Fruit fly (Drosophila melanogaster): ENCODE measurements around the gene CG9917.

Gene CG9917

dm6 chrX:16358670-16359320, 35.8 kb upstream of the CG9917 start, which contains the start of the genes U2af50 and PIG-Q (continued):
- peak; percentile 27 for TF ChIP-seq CG15479 (GFP tag; optimal IDR thresholded peaks at IDR 0.05)
- no peak for TF ChIP-seq ham (GFP tag; IDR thresholded peaks at IDR 0.05)
- peak; percentile 18 for TF ChIP-seq pros (GFP tag; optimal IDR thresholded peaks at IDR 0.05)
- no peak for TF ChIP-seq Nf-YB (GFP tag; optimal IDR thresholded peaks at IDR 0.05)
- no peak for TF ChIP-seq ftz-f1 (GFP tag; optimal IDR thresholded peaks at IDR 0.05)
- TF ChIP-seq CG9876 (GFP tag; optimal IDR thresholded peaks at IDR 0.05) = peak; percentile 48
- TF ChIP-seq CG15073 (GFP tag; optimal IDR thresholded peaks at IDR 0.05) = peak; percentile 41
- TF ChIP-seq exex (tag; optimal IDR thresholded peaks at IDR 0.05) = no peak
- peak; percentile 93 for TF ChIP-seq CG3847 (GFP tag; IDR thresholded peaks at IDR 0.05)
- TF ChIP-seq pita (GFP tag; optimal IDR thresholded peaks at IDR 0.05) = no peak
- peak; percentile 82 for TF ChIP-seq ro (GFP tag; IDR thresholded peaks at IDR 0.05)
- peak; percentile 85 for TF ChIP-seq ewg (GFP tag; optimal IDR thresholded peaks at IDR 0.05)
- peak; percentile 37 for TF ChIP-seq Bteb2 (GFP tag; optimal IDR thresholded peaks at IDR 0.05)
- peak; percentile 30 for TF ChIP-seq CG11398 (GFP tag; optimal IDR thresholded peaks at IDR 0.05)
- TF ChIP-seq zfh1 (GFP tag; IDR thresholded peaks at IDR 0.05) = peak; percentile 93
- peak; percentile 96 for TF ChIP-seq CG12391 (tag; optimal IDR thresholded peaks at IDR 0.05)
- peak; percentile 85 for TF ChIP-seq wdn (GFP tag; IDR thresholded peaks at IDR 0.05)
- TF ChIP-seq phol (tag; optimal IDR thresholded peaks at IDR 0.05) = peak; percentile 95
- peak; percentile 69 for TF ChIP-seq kay (GFP tag; optimal IDR thresholded peaks at IDR 0.05)
- TF ChIP-seq hb (GFP tag; IDR thresholded peaks at IDR 0.05; ENCODE audit: partially characterized antibody) = no peak
- TF ChIP-seq jing (GFP tag; optimal IDR thresholded peaks at IDR 0.05) = no peak
- peak; percentile 67 for TF ChIP-seq Lhr (GFP tag; optimal IDR thresholded peaks at IDR 0.05)
- peak; percentile 92 for TF ChIP-seq CG3281 (GFP tag; optimal IDR thresholded peaks at IDR 0.05)
- TF ChIP-seq CG3995 (GFP tag; optimal IDR thresholded peaks at IDR 0.05) = peak; percentile 14
- TF ChIP-seq Trl (optimal IDR thresholded peaks at IDR 0.05) = no peak
- peak; percentile 51 for TF ChIP-seq Trl (GFP tag; optimal IDR thresholded peaks at IDR 0.05)
- no peak for TF ChIP-seq Eip74EF (GFP tag; optimal IDR thresholded peaks at IDR 0.05)
- TF ChIP-seq Bdp1 (GFP tag; optimal IDR thresholded peaks at IDR 0.05) = no peak
- peak; percentile 97 for TF ChIP-seq nmo (GFP tag; optimal IDR thresholded peaks at IDR 0.05)
- TF ChIP-seq CG17912 (GFP tag; optimal IDR thresholded peaks at IDR 0.05) = peak; percentile 68
- peak; percentile 82 for TF ChIP-seq CG4328 (GFP tag; optimal IDR thresholded peaks at IDR 0.05)
- TF ChIP-seq Mes4 (GFP tag; optimal IDR thresholded peaks at IDR 0.05) = peak; percentile 16
- no peak for TF ChIP-seq tna (GFP tag; IDR thresholded peaks at IDR 0.05; ENCODE audit: partially characterized antibody)
- TF ChIP-seq mam (GFP tag; optimal IDR thresholded peaks at IDR 0.05) = peak; percentile 77
- TF ChIP-seq kah (GFP tag; optimal IDR thresholded peaks at IDR 0.05) = peak; percentile 82
- peak; percentile 57 for TF ChIP-seq Camta (GFP tag; optimal IDR thresholded peaks at IDR 0.05)
- TF ChIP-seq chm (GFP tag; IDR thresholded peaks at IDR 0.05) = no peak
- TF ChIP-seq CG12769 (tag; optimal IDR thresholded peaks at IDR 0.05) = no peak
- TF ChIP-seq kni (GFP tag; optimal IDR thresholded peaks at IDR 0.05) = no peak
- TF ChIP-seq CG30020 (tag; optimal IDR thresholded peaks at IDR 0.05) = peak; percentile 98
- peak; percentile 90 for TF ChIP-seq croc (GFP tag; conservative IDR thresholded peaks at IDR 0.05)
- peak; percentile 93 for TF ChIP-seq NfI (GFP tag; optimal IDR thresholded peaks at IDR 0.05)
- peak; percentile 40 for TF ChIP-seq gcm2 (GFP tag; optimal IDR thresholded peaks at IDR 0.05)
- TF ChIP-seq CG2202 (tag; optimal IDR thresholded peaks at IDR 0.05) = peak; percentile 85
- no peak for TF ChIP-seq oc (tag; optimal IDR thresholded peaks at IDR 0.05)
- TF ChIP-seq CG8924 (tag; optimal IDR thresholded peaks at IDR 0.05) = peak; percentile 95
- peak; percentile 45 to 94 for TF ChIP-seq Hr51 (GFP tag; optimal IDR thresholded peaks at IDR 0.05)
- TF ChIP-seq twi (tag; optimal IDR thresholded peaks at IDR 0.05) = peak; percentile 89
- peak; percentile 92 for TF ChIP-seq CG12942 (GFP tag; optimal IDR thresholded peaks at IDR 0.05)
- TF ChIP-seq CHES-1-like (GFP tag; optimal IDR thresholded peaks at IDR 0.05) = peak; percentile 63
